Worm (Caenorhabditis elegans) whole organism, young adult: ENCODE data around the gene cyy-1.

Experiments
- B0261.1 ChIP-seq: sonication (generic microtip); optimal IDR thresholded peaks from 2 replicates; lab custom pipeline; 2016; ENCODE audit warnings: mild to moderate bottlenecking, missing genetic modification characterization, moderate library complexity, missing compliant biosample characterization
- C17E4.6 ChIP-seq: fragments of 200-800 bp; sonication (Bioruptor generic); IDR thresholded peaks from 2 replicates; pipeline ENCODE4 v1.3.6; 2022; ENCODE audit warnings: missing genetic modification reagents, missing genetic modification characterization, missing compliant biosample characterization
- F49E8.2 ChIP-seq: sonication (generic microtip); optimal IDR thresholded peaks from 3 replicates; lab custom pipeline; 2017; ENCODE audit warnings: missing genetic modification characterization, mild to moderate bottlenecking, missing compliant biosample characterization, antibody characterized with exemption, moderate library complexity; ENCODE audit not compliant: insufficient read depth
- F57C9.4 ChIP-seq: sonication (generic microtip); optimal IDR thresholded peaks from 2 replicates; lab custom pipeline; 2017; ENCODE audit warnings: mild to moderate bottlenecking, missing genetic modification characterization, missing compliant biosample characterization
- ZK185.1 ChIP-seq: sonication (generic microtip); optimal IDR thresholded peaks from 2 replicates; lab custom pipeline; 2016; ENCODE audit warnings: mild to moderate bottlenecking, missing genetic modification characterization, missing compliant biosample characterization; ENCODE audit not compliant: poor library complexity, severe bottlenecking
- attf-6 ChIP-seq: fragments of 200-800 bp; sonication (Bioruptor generic); IDR thresholded peaks from 2 replicates; pipeline ENCODE4 v1.3.6; 2022; ENCODE audit warnings: missing genetic modification reagents, missing genetic modification characterization, missing compliant biosample characterization
- egl-18 ChIP-seq: fragments of 200-800 bp; sonication (Bioruptor generic); IDR thresholded peaks from 2 replicates; pipeline ENCODE4 v1.3.6; 2022; ENCODE audit warnings: missing genetic modification reagents, missing genetic modification characterization, missing compliant biosample characterization
- lag-1 ChIP-seq: fragments of 200-800 bp; sonication (Bioruptor generic); IDR thresholded peaks from 2 replicates; pipeline ENCODE4 v1.3.6; 2022; ENCODE audit warnings: missing genetic modification reagents, missing genetic modification characterization, missing compliant biosample characterization
- pha-4 ChIP-seq: fragments of 150-350 bp; sonication (generic microtip); optimal IDR thresholded peaks from 2 replicates; lab custom pipeline; 2014; ENCODE audit warnings: missing biosample characterization, missing genetic modification reagents, missing genetic modification characterization
- unc-130 ChIP-seq: sonication (generic microtip); optimal IDR thresholded peaks from 2 replicates; lab custom pipeline; 2016; ENCODE audit warnings: missing genetic modification reagents, missing genetic modification characterization, missing compliant biosample characterization
- unc-62 ChIP-seq: fragments of 150-350 bp; optimal IDR thresholded peaks from 2 replicates; lab custom pipeline; 2014; ENCODE audit warnings: missing biosample characterization, missing genetic modification reagents, missing genetic modification characterization

DNA sequence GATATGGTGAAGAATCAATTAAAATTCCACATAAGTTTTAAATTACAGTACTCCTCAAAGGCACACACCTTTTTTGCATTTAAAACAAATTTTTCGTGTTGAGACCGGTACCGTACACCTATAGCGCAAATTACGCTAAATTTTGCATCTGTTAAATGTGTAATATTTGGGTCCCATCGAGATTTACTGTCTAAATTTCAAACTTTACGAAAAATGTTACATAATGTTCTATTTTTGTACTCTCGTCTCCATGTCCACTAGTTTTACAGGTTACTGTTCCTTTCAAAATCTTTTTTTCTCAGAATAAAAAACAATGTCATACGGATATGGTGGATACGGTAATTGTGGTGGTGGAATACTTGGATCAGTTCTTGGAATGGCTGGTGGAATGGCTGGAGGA lies 7.3 kb upstream of the cyy-1 start, which contains the start of gene ZK353.2:
- TF ChIP-seq F49E8.2 (tag; lab: Kevin White, UChicago) (no peak), pha-4 (tag; lab: Kevin White, UChicago) (no peak), C17E4.6 (GFP tag; lab: Robert Waterston, UW) (no peak), attf-6 (no peak), B0261.1 (tag; lab: Kevin White, UChicago) (no peak), F57C9.4 (no peak), ZK185.1 (tag; lab: Kevin White, UChicago) (no peak), egl-18 (GFP tag; lab: Robert Waterston, UW) (no peak), unc-62 (GFP tag; lab: Kevin White, UChicago) (no peak), unc-130 (GFP tag; lab: Kevin White, UChicago) (no peak), lag-1 (GFP tag; lab: Robert Waterston, UW) (no peak)
